Fruit fly (Drosophila melanogaster): ENCODE measurements around the gene CG45122.

The CG45122 gene

DNA sequence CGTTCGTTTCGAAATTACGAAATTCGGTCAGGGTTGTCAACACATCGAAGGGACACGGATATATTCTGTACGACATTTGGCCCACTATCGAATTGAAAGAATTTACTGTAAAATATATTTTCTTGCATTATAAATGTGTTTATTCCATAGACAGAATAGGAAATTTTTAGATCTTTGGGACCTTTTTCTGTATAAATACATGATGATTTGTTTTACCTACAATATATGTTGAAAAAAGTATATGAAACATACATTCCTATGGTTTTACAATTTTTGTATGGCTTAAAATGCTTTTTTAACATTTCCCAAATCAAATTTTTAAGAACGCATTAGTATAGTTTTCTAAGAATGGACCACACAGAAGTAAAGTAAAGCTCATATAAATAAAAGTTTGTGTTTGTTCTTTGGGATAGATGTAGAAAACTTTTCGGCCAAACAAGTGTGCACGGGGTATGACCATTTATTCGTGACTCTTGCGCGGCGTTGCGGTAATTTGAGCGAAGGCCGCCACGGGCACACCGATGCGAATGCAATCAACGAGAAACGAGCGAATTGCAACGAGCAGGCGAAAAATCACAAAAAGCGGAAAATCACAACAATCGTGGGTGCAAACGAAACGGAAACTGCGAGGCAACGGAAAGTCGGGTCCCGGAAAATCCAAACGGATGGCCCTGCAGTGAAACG lies 46.3 kb upstream of the CG45122 start, which contains the start of the genes CG17327, CG44194 and CG7518 (continued):
- TF ChIP-seq Atf3 (GFP tag; optimal IDR thresholded peaks at IDR 0.05) (no peak), bcd (GFP tag; optimal IDR thresholded peaks at IDR 0.05) (no peak), CG6683 (GFP tag; optimal IDR thresholded peaks at IDR 0.05) (no peak), fd96Cb (tag; optimal IDR thresholded peaks at IDR 0.05) (peak; percentile 5), CG2120 (GFP tag; optimal IDR thresholded peaks at IDR 0.05) (peak; percentile 42), CG2889 (GFP tag; IDR thresholded peaks at IDR 0.05) (no peak), caup (GFP tag; optimal IDR thresholded peaks at IDR 0.05; ENCODE audit: severe bottlenecking) (no peak), ATbp (GFP tag; optimal IDR thresholded peaks at IDR 0.05) (no peak), CG18764 (GFP tag; optimal IDR thresholded peaks at IDR 0.05) (no peak), sim (GFP tag; IDR thresholded peaks at IDR 0.05) (no peak), twi (tag; optimal IDR thresholded peaks at IDR 0.05) (no peak), Side (GFP tag; optimal IDR thresholded peaks at IDR 0.05) (no peak), esg (GFP tag; conservative IDR thresholded peaks at IDR 0.05) (no peak), grau (tag; optimal IDR thresholded peaks at IDR 0.05) (peak; percentile 35), hb (GFP tag; IDR thresholded peaks at IDR 0.05; ENCODE audit: partially characterized antibody) (no peak), toy (GFP tag; IDR thresholded peaks at IDR 0.05) (no peak), ase (GFP tag; IDR thresholded peaks at IDR 0.05) (no peak), seq (GFP tag; IDR thresholded peaks at IDR 0.05) (no peak), CG15601 (tag; optimal IDR thresholded peaks at IDR 0.05) (no peak), pfk (GFP tag; optimal IDR thresholded peaks at IDR 0.05) (no peak), CG1647 (GFP tag; optimal IDR thresholded peaks at IDR 0.05) (no peak), unpg (GFP tag; optimal IDR thresholded peaks at IDR 0.05) (no peak), Atf-2 (GFP tag; optimal IDR thresholded peaks at IDR 0.05) (no peak), fd64A (GFP tag; optimal IDR thresholded peaks at IDR 0.05) (no peak), vnd (GFP tag; IDR thresholded peaks at IDR 0.05; ENCODE audit: partially characterized antibody) (no peak), CG10959 (GFP tag; IDR thresholded peaks at IDR 0.05) (no peak), da (GFP tag; optimal IDR thresholded peaks at IDR 0.05) (no peak), E2f2 (GFP tag; IDR thresholded peaks at IDR 0.05) (peak; percentile 24; the same call in 1 of the 2 replicates), YL-1 (GFP tag; optimal IDR thresholded peaks at IDR 0.05) (peak; percentile 43), CG7556 (GFP tag; optimal IDR thresholded peaks at IDR 0.05) (no peak), pros (GFP tag; optimal IDR thresholded peaks at IDR 0.05) (no peak), CG32772 (GFP tag; IDR thresholded peaks at IDR 0.05) (no peak), CG14860 (GFP tag; IDR thresholded peaks at IDR 0.05; ENCODE audit: partially characterized antibody) (0 out of 3 replicates have a peak, but pooled peaks have one; percentile 13), CG14667 (GFP tag; IDR thresholded peaks at IDR 0.05) (no peak), insv (GFP tag; optimal IDR thresholded peaks at IDR 0.05) (no peak), Oaz (GFP tag; IDR thresholded peaks at IDR 0.05) (no peak), CHES-1-like (GFP tag; optimal IDR thresholded peaks at IDR 0.05) (peak; percentile 0), Trl (optimal IDR thresholded peaks at IDR 0.05) (no peak), Trl (GFP tag; optimal IDR thresholded peaks at IDR 0.05) (no peak), CG18476 (GFP tag; optimal IDR thresholded peaks at IDR 0.05) (peak; percentile 6), dpn (GFP tag; optimal IDR thresholded peaks at IDR 0.05) (peak; percentile 35 to 39), Rx (GFP tag; IDR thresholded peaks at IDR 0.05) (no peak), CG7357 (GFP tag; IDR thresholded peaks at IDR 0.05) (peak; percentile 88), CG12769 (tag; optimal IDR thresholded peaks at IDR 0.05) (no peak), tna (GFP tag; IDR thresholded peaks at IDR 0.05; ENCODE audit: partially characterized antibody) (no peak), CG6813 (GFP tag; optimal IDR thresholded peaks at IDR 0.05) (no peak), CG6254 (GFP tag; optimal IDR thresholded peaks at IDR 0.05) (no peak), MBD-R2 (GFP tag; IDR thresholded peaks at IDR 0.05) (peak; percentile 59), corto (GFP tag; optimal IDR thresholded peaks at IDR 0.05) (no peak), CG1603 (tag; optimal IDR thresholded peaks at IDR 0.05) (no peak)
